Worm (Caenorhabditis elegans): ENCODE measurements around the gene Y69E1A.1.

ce11 chrIV:10980628-10981027 lies 31.9 kb upstream of the Y69E1A.1 start:
- no peak for TF ChIP-seq ztf-11 (tag; optimal IDR thresholded peaks at IDR 0.05)
- no peak for TF ChIP-seq nhr-77 (tag; optimal IDR thresholded peaks at IDR 0.05)
- no peak for TF ChIP-seq unc-130 (GFP tag; optimal IDR thresholded peaks at IDR 0.05)
- no peak for TF ChIP-seq fos-1 (tag; optimal IDR thresholded peaks at IDR 0.05)
- TF ChIP-seq madf-9 (GFP tag; conservative IDR thresholded peaks at IDR 0.05) = no peak
- no peak for TF ChIP-seq Y105C5A.15 (GFP tag; IDR thresholded peaks at IDR 0.05)
- TF ChIP-seq fkh-10 (GFP tag; optimal IDR thresholded peaks at IDR 0.05) = no peak
- TF ChIP-seq Y75B8A.6 (GFP tag; IDR thresholded peaks at IDR 0.05) = no peak
- TF ChIP-seq nhr-237 (tag; optimal IDR thresholded peaks at IDR 0.05) = no peak
